Worm (Caenorhabditis elegans): ENCODE measurements around the gene str-82.

str-82 gene

DNA sequence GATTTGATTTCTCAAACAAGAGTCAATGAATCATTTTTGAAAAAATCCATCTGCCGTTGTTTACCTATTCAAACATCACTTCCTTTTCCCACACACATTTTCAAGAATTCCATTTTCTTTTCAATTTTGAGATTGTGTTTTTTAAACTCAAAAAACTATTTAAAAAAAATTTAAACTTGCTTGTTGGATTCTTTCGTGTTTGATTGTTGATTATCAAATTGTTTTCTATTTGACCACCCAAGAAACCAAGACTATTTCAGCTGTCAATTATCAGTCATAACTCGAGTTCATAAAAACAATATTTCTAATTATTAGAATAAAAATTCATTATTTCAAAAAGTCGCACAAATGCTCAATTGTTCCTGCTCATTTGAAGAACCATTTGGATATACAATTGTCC, 30.8 kb downstream of the str-82 start, which contains the start of gene srh-8:
srh-8 (plus strand) TSS at position 301 of the 400 bp plus-strand sequence.
- TF ChIP-seq mel-28 (tag; optimal IDR thresholded peaks at IDR 0.05; ENCODE audit: borderline replicate concordance), result no peak
- TF ChIP-seq mes-4 (tag; optimal IDR thresholded peaks at IDR 0.05), result no peak
- TF ChIP-seq mcd-1 (GFP tag; IDR thresholded peaks at IDR 0.05), result no peak
- TF ChIP-seq C06A6.2 (GFP tag; conservative IDR thresholded peaks at IDR 0.05), result no peak
- no peak for TF ChIP-seq chd-7 (tag; optimal IDR thresholded peaks at IDR 0.05)
- TF ChIP-seq somi-1 (GFP tag; optimal IDR thresholded peaks at IDR 0.05), result no peak
- no peak for TF ChIP-seq efl-1 (GFP tag; optimal IDR thresholded peaks at IDR 0.05)
- TF ChIP-seq Y53G8AR.9 (GFP tag; conservative IDR thresholded peaks at IDR 0.05), result no peak
- TF ChIP-seq akir-1 (GFP tag; optimal IDR thresholded peaks at IDR 0.05), result no peak
- no peak for TF ChIP-seq atf-7 (tag; optimal IDR thresholded peaks at IDR 0.05)
- no peak for TF ChIP-seq unc-130 (GFP tag; optimal IDR thresholded peaks at IDR 0.05)
- no peak for TF ChIP-seq F22D6.2 (tag; optimal IDR thresholded peaks at IDR 0.05)
- no peak for TF ChIP-seq ceh-27 (GFP tag; optimal IDR thresholded peaks at IDR 0.05)
- no peak for TF ChIP-seq Y56A3A.18 (GFP tag; IDR thresholded peaks at IDR 0.05)
- TF ChIP-seq let-526 (GFP tag; IDR thresholded peaks at IDR 0.05), result no peak
- TF ChIP-seq nhr-90 (tag; optimal IDR thresholded peaks at IDR 0.05), result no peak
- TF ChIP-seq ccch-3 (GFP tag; optimal IDR thresholded peaks at IDR 0.05), result no peak

DNA sequence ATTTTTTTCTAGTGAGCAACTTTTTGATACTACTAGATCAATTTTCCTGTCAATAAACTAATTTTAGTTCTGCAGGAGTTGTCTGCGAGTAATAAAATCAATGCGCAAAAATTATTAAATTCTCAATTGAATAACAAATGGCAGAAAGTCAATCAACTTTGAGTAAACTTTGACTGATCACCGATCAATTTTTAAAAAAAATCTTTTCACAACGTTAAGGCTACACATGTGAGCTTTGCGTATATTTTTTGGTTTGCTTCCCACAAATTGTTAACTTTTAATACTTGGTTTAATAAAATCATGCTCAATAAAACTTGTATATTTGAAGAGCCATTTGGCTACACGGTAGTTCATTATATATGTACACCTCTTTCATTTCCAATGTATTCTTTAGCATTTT, 33.5 kb downstream of the str-82 start, which contains the start of gene srh-7:
srh-7 (plus strand) TSS at position 301 of the 400 bp plus-strand sequence.
- TF ChIP-seq F33H1.4 (GFP tag; IDR thresholded peaks at IDR 0.05) (no peak), ama-1 (optimal IDR thresholded peaks at IDR 0.05) (no peak), ama-1 (GFP tag; optimal IDR thresholded peaks at IDR 0.05) (no peak), chd-7 (tag; optimal IDR thresholded peaks at IDR 0.05) (no peak), D2030.7 (GFP tag; IDR thresholded peaks at IDR 0.05) (no peak), Y53F4B.3 (GFP tag; IDR thresholded peaks at IDR 0.05) (no peak), ztf-3 (GFP tag; optimal IDR thresholded peaks at IDR 0.05) (no peak), madf-8 (GFP tag; conservative IDR thresholded peaks at IDR 0.05) (no peak), F57C9.4 (tag; optimal IDR thresholded peaks at IDR 0.05) (no peak), ceh-58 (GFP tag; IDR thresholded peaks at IDR 0.05) (no peak), F22D6.2 (tag; optimal IDR thresholded peaks at IDR 0.05) (no peak), hrde-1 (tag; optimal IDR thresholded peaks at IDR 0.05; ENCODE audit: borderline replicate concordance) (no peak), B0019.2 (GFP tag; conservative IDR thresholded peaks at IDR 0.05) (no peak), lir-1 (GFP tag; conservative IDR thresholded peaks at IDR 0.05) (no peak), tbx-9 (tag; optimal IDR thresholded peaks at IDR 0.05; ENCODE audit: borderline replicate concordance) (no peak), gei-17 (GFP tag; optimal IDR thresholded peaks at IDR 0.05) (no peak), F55B11.4 (tag; optimal IDR thresholded peaks at IDR 0.05; ENCODE audit: borderline replicate concordance, insufficient read depth) (no peak), ztf-6 (GFP tag; IDR thresholded peaks at IDR 0.05) (no peak)

DNA sequence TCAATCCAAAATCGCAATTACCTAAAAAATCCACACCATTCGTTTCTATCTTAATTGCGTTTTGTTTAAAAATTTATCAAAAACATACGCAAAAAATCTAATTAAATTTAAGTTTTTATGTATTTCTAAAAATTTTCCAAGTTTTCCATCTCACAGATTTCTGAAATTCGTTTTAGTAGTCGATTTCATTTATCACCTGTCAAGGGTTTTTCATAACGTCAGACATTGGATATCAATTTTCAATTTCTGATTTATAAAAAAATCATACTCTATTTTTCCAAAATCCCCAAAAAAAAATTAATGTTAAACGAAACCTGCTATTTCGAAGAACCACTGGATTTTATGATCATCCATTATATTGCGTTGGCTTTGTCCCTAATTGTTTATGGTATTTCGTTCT, 35.7 kb downstream of the str-82 start, which contains the start of gene srh-4:
srh-4 (plus strand) TSS at position 301 of the 400 bp plus-strand sequence.
- TF ChIP-seq hlh-26 (GFP tag; conservative IDR thresholded peaks at IDR 0.05) (no peak), ceh-40 (GFP tag; IDR thresholded peaks at IDR 0.05) (no peak), lin-35 (GFP tag; optimal IDR thresholded peaks at IDR 0.05) (no peak), lag-1 (GFP tag; IDR thresholded peaks at IDR 0.05) (no peak), bed-1 (GFP tag; IDR thresholded peaks at IDR 0.05) (no peak), madf-6 (GFP tag; IDR thresholded peaks at IDR 0.05) (no peak), sea-2 (GFP tag; IDR thresholded peaks at IDR 0.05) (no peak), nhr-120 (GFP tag; IDR thresholded peaks at IDR 0.05) (no peak)

Data from whole organism, young adult.